Fruit fly (Drosophila melanogaster) whole organism, wandering third instar larva: ENCODE data around the gene CG42792.

Experiments used
- Abd-B ChIP-seq: fragments of >200 bp; optimal IDR thresholded peaks from 2 replicates; lab custom pipeline; 2017; ENCODE audit warnings: missing biosample characterization, missing genetic modification characterization
- CG32264 ChIP-seq: fragments of 200-800 bp; sonication (Bioruptor generic); optimal IDR thresholded peaks from 2 replicates; lab custom pipeline; 2016; ENCODE audit warnings: missing biosample characterization, missing genetic modification characterization
- CG9705 ChIP-seq: fragments of 200-800 bp; sonication (Bioruptor generic); optimal IDR thresholded peaks from 2 replicates; lab custom pipeline; 2018; ENCODE audit warnings: missing biosample characterization, mild to moderate bottlenecking, missing genetic modification characterization
- CrebA ChIP-seq: fragments of 200-800 bp; sonication (Bioruptor generic); optimal IDR thresholded peaks from 2 replicates; lab custom pipeline; 2016; ENCODE audit warnings: missing biosample characterization, mild to moderate bottlenecking, missing genetic modification characterization, borderline replicate concordance
- Dfd ChIP-seq: fragments of >200 bp; optimal IDR thresholded peaks from 2 replicates; lab custom pipeline; 2017; ENCODE audit warnings: missing biosample characterization, missing genetic modification characterization
- Dif ChIP-seq: fragments of 200-275, 200-300 bp; sonication (Bioruptor generic); optimal IDR thresholded peaks from 2 replicates; lab custom pipeline; 2018; ENCODE audit warnings: missing biosample characterization, missing genetic modification characterization; ENCODE audit not compliant: partially characterized antibody
- HLH106 ChIP-seq: fragments of 200-800 bp; optimal IDR thresholded peaks from 3 replicates; lab custom pipeline; 2019; ENCODE audit warnings: missing biosample characterization, mild to moderate bottlenecking, missing genetic modification characterization, moderate library complexity
- Hnf4 ChIP-seq: fragments of 200-800 bp; sonication (Bioruptor generic); optimal IDR thresholded peaks from 2 replicates; lab custom pipeline; 2016; ENCODE audit warnings: missing biosample characterization, mild to moderate bottlenecking, missing genetic modification characterization
- Hr83 ChIP-seq: fragments of 200-300 bp; sonication (Bioruptor generic); optimal IDR thresholded peaks from 2 replicates; lab custom pipeline; 2016; ENCODE audit warnings: missing biosample characterization, mild to moderate bottlenecking, missing genetic modification characterization, moderate library complexity; ENCODE audit not compliant: poor library complexity, severe bottlenecking
- Jra ChIP-seq: sonication (Bioruptor generic); optimal IDR thresholded peaks from 2 replicates; lab custom pipeline; 2016; ENCODE audit warnings: missing biosample characterization, missing genetic modification characterization
- Myc ChIP-seq: fragments of >200 bp; optimal IDR thresholded peaks from 2 replicates; lab custom pipeline; 2017
- N ChIP-seq: fragments of >200 bp; optimal IDR thresholded peaks from 2 replicates; lab custom pipeline; 2018; ENCODE audit warnings: missing biosample characterization, missing external identifiers, missing genetic modification characterization
- Rel ChIP-seq, 2 experiments: fragments of 200-800 bp; sonication (Bioruptor generic) in 1 of 2; optimal IDR thresholded peaks; 2 replicates in 1 of 2; 3 replicates in 1 of 2; lab custom pipeline; 2016 to 2019; ENCODE audit warnings: mild to moderate bottlenecking in 2 of 2, missing biosample characterization in 2 of 2, missing genetic modification characterization in 2 of 2, moderate library complexity in 1 of 2
- Sp1 ChIP-seq: fragments of 200-800 bp; sonication (Bioruptor generic); optimal IDR thresholded peaks from 3 replicates; lab custom pipeline; 2019; ENCODE audit warnings: missing biosample characterization, mild to moderate bottlenecking, missing genetic modification characterization, moderate library complexity
- Vsx2 ChIP-seq: fragments of 200-300, 225-300 bp; sonication (Bioruptor generic); optimal IDR thresholded peaks from 2 replicates; lab custom pipeline; 2018; ENCODE audit warnings: missing biosample characterization, missing genetic modification characterization; ENCODE audit not compliant: partially characterized antibody
- br ChIP-seq: fragments of 200-800 bp; sonication (Bioruptor generic); optimal IDR thresholded peaks from 2 replicates; lab custom pipeline; 2016; ENCODE audit warnings: missing biosample characterization, missing genetic modification characterization
- dl ChIP-seq, 2 experiments: fragments of 175-275, 200-275 bp in 1 of 2; fragments of 200-275 bp in 1 of 2; sonication (Bioruptor generic); optimal IDR thresholded peaks; lab custom pipeline; 2018; ENCODE audit warnings: mild to moderate bottlenecking in 2 of 2, missing biosample characterization in 2 of 2, missing genetic modification characterization in 2 of 2, moderate library complexity in 2 of 2; ENCODE audit not compliant: partially characterized antibody in 2 of 2, insufficient read depth in 1 of 2
- dmrt93B ChIP-seq: fragments of 200-800 bp; sonication (Bioruptor generic); optimal IDR thresholded peaks from 2 replicates; lab custom pipeline; 2018; ENCODE audit warnings: missing biosample characterization, mild to moderate bottlenecking, missing genetic modification characterization
- ey ChIP-seq: fragments of 200-800 bp; sonication (Bioruptor generic); optimal IDR thresholded peaks from 2 replicates; lab custom pipeline; 2016; ENCODE audit warnings: missing biosample characterization, missing genetic modification characterization
- foxo ChIP-seq, 2 experiments: fragments of 200-800 bp; sonication (Bioruptor generic); optimal IDR thresholded peaks; 2 replicates in 1 of 2; 3 replicates in 1 of 2; lab custom pipeline; 2016 to 2017; ENCODE audit warnings: missing biosample characterization in 2 of 2, missing genetic modification characterization in 2 of 2
- fru ChIP-seq: fragments of 200-800 bp; sonication (Bioruptor generic); optimal IDR thresholded peaks from 3 replicates; lab custom pipeline; 2016; ENCODE audit warnings: missing biosample characterization, mild to moderate bottlenecking, missing genetic modification characterization
- h ChIP-seq: fragments of 200-800 bp; sonication (Bioruptor generic); optimal IDR thresholded peaks from 3 replicates; lab custom pipeline; 2016; ENCODE audit warnings: missing biosample characterization, mild to moderate bottlenecking, missing genetic modification characterization
- jim ChIP-seq: fragments of 175-275, 200-325 bp; sonication (Bioruptor generic); optimal IDR thresholded peaks from 2 replicates; lab custom pipeline; 2016; ENCODE audit warnings: missing biosample characterization, mild to moderate bottlenecking, missing genetic modification characterization
- lola ChIP-seq: fragments of >200 bp; optimal IDR thresholded peaks from 2 replicates; lab custom pipeline; 2017; ENCODE audit warnings: missing biosample characterization, missing genetic modification characterization
- pan ChIP-seq: fragments of >200 bp; optimal IDR thresholded peaks from 2 replicates; lab custom pipeline; 2017
- psq ChIP-seq: fragments of 200-800 bp; sonication (Bioruptor generic); optimal IDR thresholded peaks from 3 replicates; lab custom pipeline; 2017; ENCODE audit warnings: missing biosample characterization, mild to moderate bottlenecking, missing genetic modification characterization, moderate library complexity
- rgr ChIP-seq: fragments of 200-800 bp; sonication (Bioruptor generic); optimal IDR thresholded peaks from 3 replicates; lab custom pipeline; 2016; ENCODE audit warnings: missing biosample characterization, mild to moderate bottlenecking, missing genetic modification characterization
- sage ChIP-seq: fragments of 200-800 bp; sonication (Bioruptor generic); optimal IDR thresholded peaks from 2 replicates; lab custom pipeline; 2016; ENCODE audit warnings: missing biosample characterization, mild to moderate bottlenecking, missing genetic modification characterization
- sv ChIP-seq: fragments of 200-800 bp; sonication (Bioruptor generic); optimal IDR thresholded peaks from 3 replicates; lab custom pipeline; 2016; ENCODE audit warnings: missing biosample characterization, missing genetic modification characterization
- tai ChIP-seq: sonication (Bioruptor generic); optimal IDR thresholded peaks from 2 replicates; lab custom pipeline; 2016; ENCODE audit warnings: missing biosample characterization, missing genetic modification characterization
- woc ChIP-seq: sonication (Bioruptor generic); optimal IDR thresholded peaks from 2 replicates; lab custom pipeline; 2016; ENCODE audit warnings: missing biosample characterization, mild to moderate bottlenecking, missing genetic modification characterization

CG42792 gene

DNA sequence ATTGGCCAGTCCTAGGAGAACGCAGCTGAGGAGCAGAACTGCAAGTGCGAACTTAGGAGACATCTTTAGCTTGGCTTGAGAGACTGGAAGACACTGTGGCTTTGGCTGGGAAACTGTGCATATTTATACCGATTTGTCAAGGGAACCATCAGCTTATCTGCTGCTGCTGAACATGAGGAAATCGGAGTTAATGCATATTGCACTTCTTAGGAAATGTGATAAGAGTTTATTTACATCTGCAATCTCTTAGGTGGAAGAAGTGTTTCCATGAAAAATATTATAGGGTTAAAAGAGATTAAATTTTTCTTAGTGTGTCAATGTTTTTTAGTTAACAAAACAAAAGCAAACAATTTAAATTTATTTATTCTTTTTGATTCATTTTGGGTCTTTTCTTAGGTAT lies at the start of gene CG42792:
TSS of gene CG42792 (minus strand) at position 101 of the 400 bp plus-strand sequence.
- no peak for TF ChIP-seq fru
- no peak for TF ChIP-seq ey (GFP tag; lab: Kevin White, UChicago)
- no peak for TF ChIP-seq sv (GFP tag; lab: Kevin White, UChicago)
- TF ChIP-seq Vsx2, result no peak
- TF ChIP-seq lola, result no peak
- no peak for TF ChIP-seq rgr (GFP tag; lab: Kevin White, UChicago)
- TF ChIP-seq sage (GFP tag; lab: Kevin White, UChicago), result no peak
- TF ChIP-seq foxo (GFP tag; optimal IDR thresholded peaks at IDR 0.05; lab: Kevin White, UChicago), result no peak
- TF ChIP-seq dl (GFP tag; optimal IDR thresholded peaks at IDR 0.05; lab: Kevin White, UChicago; ENCODE audit: insufficient read depth in 1 of 2, partially characterized antibody in 2 of 2), result no peak
- TF ChIP-seq woc (GFP tag; lab: Kevin White, UChicago), result no peak
- no peak for TF ChIP-seq Rel (GFP tag; optimal IDR thresholded peaks at IDR 0.05; lab: Kevin White, UChicago)
- no peak for TF ChIP-seq Rel (tag; optimal IDR thresholded peaks at IDR 0.05; lab: Kevin White, UChicago)
- TF ChIP-seq Myc (lab: Kevin White, UChicago), result no peak
- TF ChIP-seq HLH106 (tag; lab: Kevin White, UChicago), result no peak
- TF ChIP-seq, all 38 proteins: peak for 0

DNA sequence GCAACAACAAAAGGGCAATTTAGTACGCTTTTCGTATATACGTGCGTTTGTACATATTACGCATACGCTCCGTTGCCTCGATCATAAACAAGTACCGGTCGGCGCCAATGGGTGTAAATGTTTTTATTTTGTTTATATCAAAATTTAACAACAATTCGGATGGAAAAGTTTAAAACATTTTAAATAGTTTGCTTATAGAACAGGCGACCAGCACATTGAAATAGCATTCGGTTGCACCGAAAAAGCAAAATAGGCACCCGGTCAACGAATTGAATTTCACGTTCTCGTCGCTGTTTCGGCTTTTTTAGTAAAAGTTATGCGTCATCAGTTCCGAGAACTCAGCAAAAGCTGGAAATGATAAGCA lies 48.4 kb upstream of the CG42792 start:
- peak; percentile 9 for TF ChIP-seq h
- TF ChIP-seq br (GFP tag; lab: Kevin White, UChicago), result peak; percentile 52
- peak; percentile 77 for TF ChIP-seq Jra (GFP tag; lab: Kevin White, UChicago)
- TF ChIP-seq N (GFP tag; lab: Kevin White, UChicago), result no peak
- no peak for TF ChIP-seq jim (GFP tag; lab: Kevin White, UChicago)
- TF ChIP-seq CrebA (GFP tag; lab: Kevin White, UChicago), result peak; percentile 58
- peak; percentile 73 for TF ChIP-seq Rel (GFP tag; optimal IDR thresholded peaks at IDR 0.05; lab: Kevin White, UChicago)
- TF ChIP-seq Rel (tag; optimal IDR thresholded peaks at IDR 0.05; lab: Kevin White, UChicago), result no peak
- TF ChIP-seq lola, result no peak

DNA sequence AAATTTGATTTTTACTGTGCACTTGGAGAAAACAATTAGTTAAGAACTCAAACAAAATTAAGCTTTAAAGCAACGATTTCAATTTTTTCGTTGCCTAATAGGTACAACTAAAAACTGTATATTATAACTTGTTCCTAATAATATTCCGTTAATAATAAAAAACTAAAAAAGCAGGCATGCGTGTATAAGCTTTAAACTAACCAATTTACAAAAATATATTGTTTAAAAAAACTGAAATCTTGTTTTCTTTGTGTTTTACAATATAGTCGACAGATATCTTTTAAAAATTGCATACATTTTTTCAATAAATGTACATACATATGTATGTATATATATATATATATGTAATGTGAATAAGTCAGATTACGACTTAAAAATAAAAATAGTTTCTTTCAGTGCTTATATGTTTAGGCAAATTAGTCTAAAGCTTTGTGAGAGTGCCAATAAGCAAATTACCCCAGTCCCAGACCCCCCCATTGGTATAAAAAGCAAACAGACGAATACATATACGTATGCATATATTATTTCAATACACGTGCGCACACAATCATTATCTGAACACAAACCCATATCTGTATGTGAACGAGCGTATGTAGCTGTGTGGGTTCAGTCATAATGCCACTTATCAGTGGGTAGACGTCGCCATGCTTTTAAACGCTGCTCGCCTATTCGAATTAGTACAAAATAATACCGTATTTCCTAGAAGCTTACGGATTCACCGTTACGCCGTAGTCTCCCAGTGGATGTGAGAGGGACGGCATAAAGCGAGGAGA lies 47.8 kb upstream of the CG42792 start:
- TF ChIP-seq Rel (GFP tag; optimal IDR thresholded peaks at IDR 0.05; lab: Kevin White, UChicago) (no peak), Rel (tag; optimal IDR thresholded peaks at IDR 0.05; lab: Kevin White, UChicago) (peak; percentile 80), h (peak; percentile 72), HLH106 (tag; lab: Kevin White, UChicago) (peak; percentile 65), Dif (GFP tag; lab: Kevin White, UChicago) (peak; percentile 15), ey (GFP tag; lab: Kevin White, UChicago) (no peak), CG32264 (GFP tag; lab: Kevin White, UChicago) (no peak), fru (no peak), jim (GFP tag; lab: Kevin White, UChicago) (no peak), tai (GFP tag; lab: Kevin White, UChicago) (peak; percentile 56), dmrt93B (GFP tag; lab: Kevin White, UChicago) (peak; percentile 47), N (GFP tag; lab: Kevin White, UChicago) (no peak), Sp1 (peak; percentile 65), Hr83 (GFP tag; lab: Kevin White, UChicago) (peak; percentile 87), sage (GFP tag; lab: Kevin White, UChicago) (no peak), lola (no peak), Abd-B (no peak), pan (lab: Kevin White, UChicago) (no peak), psq (GFP tag; lab: Kevin White, UChicago) (peak; percentile 56), CG9705 (peak; percentile 1), CrebA (GFP tag; lab: Kevin White, UChicago) (no peak), Dfd (GFP tag; lab: Kevin White, UChicago) (no peak), foxo (GFP tag; optimal IDR thresholded peaks at IDR 0.05; lab: Kevin White, UChicago) (peak in 1 of 2 experiments; percentile 40), sv (GFP tag; lab: Kevin White, UChicago) (no peak), Hnf4 (GFP tag; lab: Kevin White, UChicago) (peak; percentile 51), dl (GFP tag; optimal IDR thresholded peaks at IDR 0.05; lab: Kevin White, UChicago; ENCODE audit: insufficient read depth in 1 of 2, partially characterized antibody in 2 of 2) (peak; percentile 35 to 46), rgr (GFP tag; lab: Kevin White, UChicago) (peak; percentile 1)
